Worm (Caenorhabditis elegans): ENCODE measurements around the gene T02G5.14.

DNA sequence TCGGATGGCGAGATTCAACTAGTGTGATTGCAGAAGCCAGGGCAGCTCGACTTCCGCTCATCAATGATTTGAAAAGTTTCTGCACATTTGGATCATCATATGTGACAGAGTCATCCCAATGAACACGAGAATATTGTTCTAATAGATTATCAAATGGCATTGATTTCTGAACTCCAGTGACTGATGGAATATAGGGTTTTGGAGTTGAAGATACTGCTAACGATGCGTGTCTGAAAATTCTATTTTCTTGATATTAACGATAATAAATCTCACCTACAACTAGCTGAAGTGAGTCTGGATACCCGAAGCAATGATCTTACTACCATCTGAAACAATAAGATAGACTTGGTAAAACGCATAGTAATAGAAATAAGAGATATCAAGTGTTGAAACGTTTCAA, 16.7 kb downstream of the T02G5.14 start, which contains the start of gene mmaa-1:
- TF ChIP-seq dsc-1 (tag; optimal IDR thresholded peaks at IDR 0.05) (no peak), elt-3 (tag; optimal IDR thresholded peaks at IDR 0.05) (no peak), alr-1 (tag; optimal IDR thresholded peaks at IDR 0.05; ENCODE audit: borderline replicate concordance) (no peak), nhr-76 (tag; optimal IDR thresholded peaks at IDR 0.05) (no peak), elt-2 (tag; optimal IDR thresholded peaks at IDR 0.05) (no peak), ztf-11 (tag; optimal IDR thresholded peaks at IDR 0.05) (no peak), nhr-77 (tag; optimal IDR thresholded peaks at IDR 0.05) (no peak)

All from whole organism, L1 larva.